Fruit fly (Drosophila melanogaster): ENCODE results near the gene RYa-R.

RYa-R gene

dm6 chr3R:26989802-26990509 lies 6.8 kb upstream of the RYa-R start, which contains the start of gene CG31076 (continued):
- no peak for TF ChIP-seq Trl (optimal IDR thresholded peaks at IDR 0.05)
- no peak for TF ChIP-seq Trl (GFP tag; optimal IDR thresholded peaks at IDR 0.05)
- TF ChIP-seq Deaf1 (tag; optimal IDR thresholded peaks at IDR 0.05) = peak; percentile 34
- TF ChIP-seq CoRest (tag; optimal IDR thresholded peaks at IDR 0.05) = peak; percentile 35
- TF ChIP-seq ci (GFP tag; IDR thresholded peaks at IDR 0.05) = 0 out of 3 replicates have a peak, but pooled peaks have one; percentile 30
- no peak for TF ChIP-seq tap (tag; optimal IDR thresholded peaks at IDR 0.05)
- TF ChIP-seq CG11504 (tag; optimal IDR thresholded peaks at IDR 0.05) = peak; percentile 64
- no peak for TF ChIP-seq CG6813 (GFP tag; optimal IDR thresholded peaks at IDR 0.05)
- TF ChIP-seq CG15514 (GFP tag; optimal IDR thresholded peaks at IDR 0.05) = peak; percentile 30
- TF ChIP-seq Sry-β (GFP tag; optimal IDR thresholded peaks at IDR 0.05) = no peak
- peak; percentile 90 for TF ChIP-seq sens (GFP tag)
- no peak for TF ChIP-seq CG12942 (GFP tag; optimal IDR thresholded peaks at IDR 0.05)
- peak; percentile 47 for TF ChIP-seq CG15269 (tag; optimal IDR thresholded peaks at IDR 0.05)
- TF ChIP-seq eyg (GFP tag; optimal IDR thresholded peaks at IDR 0.05) = no peak
- no peak for TF ChIP-seq jigr1 (GFP tag; IDR thresholded peaks at IDR 0.05)
- TF ChIP-seq phol (tag; optimal IDR thresholded peaks at IDR 0.05) = no peak
- TF ChIP-seq Stat92E (GFP tag; optimal IDR thresholded peaks at IDR 0.05) = no peak
- TF ChIP-seq Hr51 (GFP tag; optimal IDR thresholded peaks at IDR 0.05) = peak in 1 of 2 experiments; percentile 63
- TF ChIP-seq bcd (GFP tag; optimal IDR thresholded peaks at IDR 0.05) = peak; percentile 18
- TF ChIP-seq tup (GFP tag; optimal IDR thresholded peaks at IDR 0.05) = no peak
- peak; percentile 53; the same call in 1 of the 2 replicates for TF ChIP-seq Drgx (GFP tag; IDR thresholded peaks at IDR 0.05)
- no peak for TF ChIP-seq oc (tag; optimal IDR thresholded peaks at IDR 0.05)
- no peak for TF ChIP-seq CG7745 (tag; optimal IDR thresholded peaks at IDR 0.05)
- peak; percentile 34 for TF ChIP-seq Oli (tag; optimal IDR thresholded peaks at IDR 0.05)
- no peak for TF ChIP-seq Scr (GFP tag; IDR thresholded peaks at IDR 0.05; ENCODE audit: partially characterized antibody)
- no peak for TF ChIP-seq hkb (optimal IDR thresholded peaks at IDR 0.05)
- TF ChIP-seq hkb (GFP tag; IDR thresholded peaks at IDR 0.05) = no peak
- peak; percentile 48; the same call in 1 of the 2 replicates for TF ChIP-seq CG31441 (GFP tag; IDR thresholded peaks at IDR 0.05)
- no peak for TF ChIP-seq NC2α (GFP tag; optimal IDR thresholded peaks at IDR 0.05)
- no peak for TF ChIP-seq CG31365 (tag; optimal IDR thresholded peaks at IDR 0.05)
- TF ChIP-seq CG6689 (GFP tag; IDR thresholded peaks at IDR 0.05) = peak; percentile 31; the same call in 1 of the 2 replicates
- TF ChIP-seq Lhr (GFP tag; optimal IDR thresholded peaks at IDR 0.05) = no peak
- no peak for TF ChIP-seq CG17186 (GFP tag; optimal IDR thresholded peaks at IDR 0.05)
- peak; percentile 11 for TF ChIP-seq Xbp1 (GFP tag; optimal IDR thresholded peaks at IDR 0.05)
- TF ChIP-seq corto (GFP tag; optimal IDR thresholded peaks at IDR 0.05) = peak; percentile 39
- TF ChIP-seq CG14050 (GFP tag; IDR thresholded peaks at IDR 0.05) = 0 out of 3 replicates have a peak, but pooled peaks have one; percentile 15
- peak; percentile 78 for TF ChIP-seq lbe (GFP tag; optimal IDR thresholded peaks at IDR 0.05)
- TF ChIP-seq mam (GFP tag; optimal IDR thresholded peaks at IDR 0.05) = peak; percentile 9
- peak; percentile 14 for TF ChIP-seq Camta (GFP tag; optimal IDR thresholded peaks at IDR 0.05)
- no peak for TF ChIP-seq CG2199 (GFP tag; IDR thresholded peaks at IDR 0.05)
- peak; percentile 53 for TF ChIP-seq Sox102F (GFP tag; optimal IDR thresholded peaks at IDR 0.05)
- no peak for TF ChIP-seq CG10565 (GFP tag; optimal IDR thresholded peaks at IDR 0.05)
- peak; percentile 66 for TF ChIP-seq dmrt99B (tag; optimal IDR thresholded peaks at IDR 0.05)
- TF ChIP-seq Poxn (GFP tag; IDR thresholded peaks at IDR 0.05) = no peak
- no peak for TF ChIP-seq psq (GFP tag; optimal IDR thresholded peaks at IDR 0.05)
- TF ChIP-seq CG3281 (GFP tag; optimal IDR thresholded peaks at IDR 0.05) = peak; percentile 14
- no peak for TF ChIP-seq CG13894 (tag; optimal IDR thresholded peaks at IDR 0.05)
- no peak for TF ChIP-seq CG11723 (GFP tag; optimal IDR thresholded peaks at IDR 0.05)
- TF ChIP-seq zfh2 (GFP tag; optimal IDR thresholded peaks at IDR 0.05) = no peak

Data from whole organism, embryonic.